ENCODE assay signal across 8 worm cellular contexts in genomic region chrIII:4948631-4949030, ce11.
TF ChIP-seq lines count a peak whose summit lies in the region.

No protein-coding gene starts in this region.

TF ChIP-seq in whole organism, L1 larva, 84 proteins besides CTCF, POLR2A, EP300 and RAD21:
- TF ChIP-seq dpl-1 (GFP tag; optimal IDR thresholded peaks at IDR 0.05; lab: Kevin White, UChicago) (no peak), efl-1 (optimal IDR thresholded peaks at IDR 0.05; lab: Kevin White, UChicago) (no peak), efl-1 (GFP tag; optimal IDR thresholded peaks at IDR 0.05 in 1 of 2; lab: Kevin White, UChicago) (no peak), mep-1 (tag; optimal IDR thresholded peaks at IDR 0.05; lab: Kevin White, UChicago) (no peak), snpc-4 (tag; optimal IDR thresholded peaks at IDR 0.05; lab: Kevin White, UChicago) (no peak), lir-3 (tag; optimal IDR thresholded peaks at IDR 0.05; lab: Kevin White, UChicago; ENCODE audit: poor library complexity) (no peak), pqm-1 (tag; optimal IDR thresholded peaks at IDR 0.05; lab: Kevin White, UChicago) (no peak), blmp-1 (tag; optimal IDR thresholded peaks at IDR 0.05; lab: Kevin White, UChicago) (peak; percentile 12)
TF ChIP-seq in whole organism, L1 larva: peak in this region for 1.

TF ChIP-seq in whole organism, L3 larva, 47 proteins besides CTCF, POLR2A, EP300 and RAD21:
- TF ChIP-seq egl-27 (tag; optimal IDR thresholded peaks at IDR 0.05; lab: Kevin White, UChicago) = no peak
- TF ChIP-seq nfya-1 (tag; optimal IDR thresholded peaks at IDR 0.05; lab: Kevin White, UChicago; ENCODE audit: insufficient read depth) = peak; percentile 9
- peak; percentile 6 for TF ChIP-seq lin-39 (tag; optimal IDR thresholded peaks at IDR 0.05; lab: Kevin White, UChicago)
TF ChIP-seq in whole organism, L3 larva: peak in this region for 2.

TF ChIP-seq in whole organism, L4 larva, 104 proteins besides CTCF, POLR2A, EP300 and RAD21 (continues in another document):
- no peak for TF ChIP-seq zip-2 (tag; optimal IDR thresholded peaks at IDR 0.05; lab: Kevin White, UChicago)
- no peak for TF ChIP-seq daf-8 (GFP tag; IDR thresholded peaks at IDR 0.05; lab: Robert Waterston, UW)
- TF ChIP-seq T26A8.4 (GFP tag; IDR thresholded peaks at IDR 0.05; lab: Robert Waterston, UW) = peak; percentile 25
- TF ChIP-seq F26F4.8 (GFP tag; conservative IDR thresholded peaks at IDR 0.05; lab: Robert Waterston, UW) = no peak
- TF ChIP-seq hlh-30 (tag; optimal IDR thresholded peaks at IDR 0.05; lab: Kevin White, UChicago; ENCODE audit: insufficient read depth) = peak; percentile 33
- TF ChIP-seq nhr-25 (tag; optimal IDR thresholded peaks at IDR 0.05; lab: Kevin White, UChicago; ENCODE audit: borderline replicate concordance, insufficient read depth) = no peak
- TF ChIP-seq egl-27 (tag; optimal IDR thresholded peaks at IDR 0.05; lab: Kevin White, UChicago) = no peak
- TF ChIP-seq nhr-77 (tag; optimal IDR thresholded peaks at IDR 0.05; lab: Kevin White, UChicago) = no peak
- peak in 1 of 2 experiments; percentile 18 for TF ChIP-seq hif-1 (tag; optimal IDR thresholded peaks at IDR 0.05; lab: Kevin White, UChicago)
- 0 out of 2 replicates have a peak, but pooled peaks have one; percentile 19 for TF ChIP-seq pha-4 (GFP tag; IDR thresholded peaks at IDR 0.05; lab: Robert Waterston, UW)
- TF ChIP-seq pha-4 (tag; optimal IDR thresholded peaks at IDR 0.05; lab: Kevin White, UChicago) = no peak
- TF ChIP-seq lin-1 (GFP tag; IDR thresholded peaks at IDR 0.05; lab: Robert Waterston, UW) = no peak

TF ChIP-seq in whole organism, early embryonic, 17 proteins besides CTCF, POLR2A, EP300 and RAD21:
- TF ChIP-seq tbx-11 (GFP tag; IDR thresholded peaks at IDR 0.05; lab: Robert Waterston, UW) (no peak), F13C5.2 (tag; optimal IDR thresholded peaks at IDR 0.05; lab: Kevin White, UChicago) (peak; percentile 28), ets-7 (tag; optimal IDR thresholded peaks at IDR 0.05; lab: Kevin White, UChicago) (no peak), B0310.2 (tag; optimal IDR thresholded peaks at IDR 0.05; lab: Kevin White, UChicago) (peak; percentile 21), sea-1 (GFP tag; conservative IDR thresholded peaks at IDR 0.05; lab: Robert Waterston, UW) (0 out of 2 replicates have a peak, but pooled peaks have one; percentile 25), scrt-1 (GFP tag; IDR thresholded peaks at IDR 0.05; lab: Robert Waterston, UW) (no peak), flt-1 (GFP tag; IDR thresholded peaks at IDR 0.05; lab: Robert Waterston, UW) (0 out of 2 replicates have a peak, but pooled peaks have one; percentile 6), hnd-1 (tag; optimal IDR thresholded peaks at IDR 0.05; lab: Kevin White, UChicago) (no peak), ceh-13 (GFP tag; optimal IDR thresholded peaks at IDR 0.05; lab: Kevin White, UChicago) (no peak), tra-4 (tag; optimal IDR thresholded peaks at IDR 0.05; lab: Kevin White, UChicago) (no peak), hmg-4 (GFP tag; optimal IDR thresholded peaks at IDR 0.05; lab: Kevin White, UChicago) (peak; percentile 71), aly-1 (tag; optimal IDR thresholded peaks at IDR 0.05; lab: Kevin White, UChicago) (peak; percentile 57)

TF ChIP-seq in whole organism, late embryonic, 69 proteins besides CTCF, POLR2A, EP300 and RAD21 (continues in another document):
- TF ChIP-seq C38D4.7 (GFP tag; optimal IDR thresholded peaks at IDR 0.05; lab: Kevin White, UChicago) (no peak), ref-2 (tag; optimal IDR thresholded peaks at IDR 0.05; lab: Kevin White, UChicago) (peak; percentile 14), tbx-7 (tag; optimal IDR thresholded peaks at IDR 0.05; lab: Kevin White, UChicago) (peak; percentile 4), pros-1 (tag; optimal IDR thresholded peaks at IDR 0.05; lab: Kevin White, UChicago) (peak; percentile 30), ama-1 (optimal IDR thresholded peaks at IDR 0.05; lab: Kevin White, UChicago) (no peak), ceh-31 (tag; optimal IDR thresholded peaks at IDR 0.05; lab: Kevin White, UChicago) (peak; percentile 50), pqm-1 (tag; optimal IDR thresholded peaks at IDR 0.05; lab: Kevin White, UChicago) (no peak), F13H6.1 (tag; optimal IDR thresholded peaks at IDR 0.05; lab: Kevin White, UChicago) (peak; percentile 47), ets-4 (tag; optimal IDR thresholded peaks at IDR 0.05; lab: Kevin White, UChicago) (peak; percentile 27), ceh-22 (tag; optimal IDR thresholded peaks at IDR 0.05; lab: Kevin White, UChicago) (no peak), syd-9 (tag; optimal IDR thresholded peaks at IDR 0.05; lab: Kevin White, UChicago) (no peak), tbx-2 (tag; optimal IDR thresholded peaks at IDR 0.05; lab: Kevin White, UChicago) (peak; percentile 41), unc-3 (GFP tag; conservative IDR thresholded peaks at IDR 0.05; lab: Robert Waterston, UW) (no peak), unc-3 (tag; optimal IDR thresholded peaks at IDR 0.05; lab: Kevin White, UChicago) (no peak), K02D7.2 (tag; optimal IDR thresholded peaks at IDR 0.05; lab: Kevin White, UChicago) (no peak)

TF ChIP-seq in whole organism, midembryonic, 9 proteins besides CTCF, POLR2A, EP300 and RAD21:
- TF ChIP-seq T22C8.4 (GFP tag; IDR thresholded peaks at IDR 0.05; lab: Robert Waterston, UW) (no peak), ztf-29 (GFP tag; IDR thresholded peaks at IDR 0.05; lab: Robert Waterston, UW) (no peak), ref-1 (GFP tag; conservative IDR thresholded peaks at IDR 0.05; lab: Robert Waterston, UW) (no peak), tab-1 (GFP tag; IDR thresholded peaks at IDR 0.05; lab: Robert Waterston, UW) (no peak), ztf-23 (GFP tag; IDR thresholded peaks at IDR 0.05; lab: Robert Waterston, UW) (0 out of 2 replicates have a peak, but pooled peaks have one; percentile 45), med-1 (GFP tag; optimal IDR thresholded peaks at IDR 0.05; lab: Kevin White, UChicago; ENCODE audit: insufficient read depth) (no peak), flt-1 (GFP tag; IDR thresholded peaks at IDR 0.05; lab: Robert Waterston, UW) (peak; percentile 66), klf-2 (GFP tag; conservative IDR thresholded peaks at IDR 0.05; lab: Robert Waterston, UW) (no peak), cog-1 (tag; optimal IDR thresholded peaks at IDR 0.05; lab: Kevin White, UChicago) (no peak)

TF ChIP-seq in whole organism, mixed stage, embryonic, 35 proteins besides CTCF, POLR2A, EP300 and RAD21:
- TF ChIP-seq cnd-1 (tag; optimal IDR thresholded peaks at IDR 0.05; lab: Kevin White, UChicago) (no peak), drap-1 (GFP tag; optimal IDR thresholded peaks at IDR 0.05; lab: Kevin White, UChicago) (peak; percentile 7), sptf-1 (tag; optimal IDR thresholded peaks at IDR 0.05; lab: Kevin White, UChicago) (peak; percentile 49), sem-2 (GFP tag; optimal IDR thresholded peaks at IDR 0.05; lab: Kevin White, UChicago) (no peak), mls-2 (tag; optimal IDR thresholded peaks at IDR 0.05; lab: Kevin White, UChicago) (peak; percentile 51), M03D4.4 (tag; optimal IDR thresholded peaks at IDR 0.05; lab: Kevin White, UChicago) (peak; percentile 44), flh-1 (GFP tag; optimal IDR thresholded peaks at IDR 0.05; lab: Kevin White, UChicago) (peak; percentile 31), mep-1 (tag; optimal IDR thresholded peaks at IDR 0.05; lab: Kevin White, UChicago) (peak; percentile 46), pha-4 (tag; optimal IDR thresholded peaks at IDR 0.05; lab: Kevin White, UChicago) (peak; percentile 46), snpc-4 (tag; optimal IDR thresholded peaks at IDR 0.05; lab: Kevin White, UChicago) (no peak), ham-2 (GFP tag; optimal IDR thresholded peaks at IDR 0.05; lab: Kevin White, UChicago) (peak; percentile 61), unc-120 (tag; optimal IDR thresholded peaks at IDR 0.05; lab: Kevin White, UChicago; ENCODE audit: poor library complexity, severe bottlenecking) (peak; percentile 50), ceh-43 (GFP tag; optimal IDR thresholded peaks at IDR 0.05; lab: Kevin White, UChicago) (no peak)

TF ChIP-seq in whole organism, young adult, 124 proteins besides CTCF, POLR2A, EP300 and RAD21:
- TF ChIP-seq D2030.7 (GFP tag; IDR thresholded peaks at IDR 0.05; lab: Robert Waterston, UW) (peak; percentile 25; the same call in 1 of the 2 replicates), nfya-2 (GFP tag; IDR thresholded peaks at IDR 0.05; lab: Robert Waterston, UW) (no peak), Y56A3A.18 (GFP tag; IDR thresholded peaks at IDR 0.05; lab: Robert Waterston, UW) (no peak), efl-1 (GFP tag; optimal IDR thresholded peaks at IDR 0.05; lab: Kevin White, UChicago) (peak; percentile 48), egrh-3 (GFP tag; IDR thresholded peaks at IDR 0.05; lab: Robert Waterston, UW) (peak; percentile 63; the same call in 1 of the 2 replicates), hmg-1.2 (GFP tag; IDR thresholded peaks at IDR 0.05; lab: Robert Waterston, UW) (peak; percentile 52; the same call in 1 of the 2 replicates), madf-6 (GFP tag; IDR thresholded peaks at IDR 0.05; lab: Robert Waterston, UW) (peak; percentile 50; the same call in 1 of the 2 replicates), zfh-2 (GFP tag; conservative IDR thresholded peaks at IDR 0.05; lab: Robert Waterston, UW) (peak; percentile 90), ets-4 (GFP tag; optimal IDR thresholded peaks at IDR 0.05; lab: Kevin White, UChicago) (no peak), B0019.2 (GFP tag; conservative IDR thresholded peaks at IDR 0.05; lab: Robert Waterston, UW) (no peak)
TF ChIP-seq in whole organism, young adult: peak in this region for 6.
